Fruit fly (Drosophila melanogaster) S2 (cell line): ENCODE data around the gene CG42535.

Experiments
- CG8478 ChIP-seq: fragments of >200 bp; optimal IDR thresholded peaks from 2 replicates; lab custom pipeline; 2018
- CTCF ChIP-seq, 2 experiments: fragments of >200 bp; optimal IDR thresholded peaks; 2 replicates each; lab custom pipeline; 2018

DNA sequence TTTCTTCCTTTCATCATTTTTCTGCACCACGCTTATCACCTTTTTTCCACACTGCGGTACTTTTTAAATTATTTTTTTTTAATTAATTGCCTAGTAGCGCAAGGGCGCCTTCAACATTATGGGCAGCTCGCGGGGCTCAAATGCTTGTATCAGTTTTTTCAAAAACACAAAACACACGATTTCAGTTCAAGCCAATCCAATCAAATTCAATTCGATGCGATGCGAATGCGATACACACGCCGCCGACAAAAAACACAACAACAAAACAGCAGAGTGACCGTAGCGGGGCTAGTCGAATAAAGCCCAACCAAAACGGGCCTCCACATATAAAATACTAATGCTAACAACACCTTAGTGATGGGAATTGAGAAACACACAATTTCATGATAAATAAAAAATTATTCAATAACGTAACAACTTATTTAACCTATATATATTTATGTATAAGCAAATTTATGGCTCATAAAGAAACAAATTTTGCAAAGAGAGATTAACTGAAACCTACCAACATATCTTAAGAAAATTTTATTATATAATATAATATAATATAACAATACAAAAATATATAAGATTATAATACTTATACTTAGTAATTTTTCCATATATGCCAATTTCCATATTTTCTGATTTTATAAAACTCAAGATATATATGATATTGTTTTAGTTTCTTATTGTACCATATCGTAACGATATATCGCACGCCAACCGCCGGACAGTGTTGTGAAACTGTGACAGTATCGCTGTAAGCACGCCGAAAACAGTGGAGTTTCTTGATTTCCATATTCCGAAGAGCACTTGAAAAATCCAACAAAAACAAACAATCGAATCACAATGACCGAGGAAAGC lies 30.2 kb upstream of the CG42535 start, which contains the start of the genes CG32066 and CG8003:
- TF ChIP-seq CG8478 = no peak
- no peak for TF ChIP-seq CTCF (optimal IDR thresholded peaks at IDR 0.05; lab: Kevin White, UChicago)
